Worm (Caenorhabditis elegans) whole organism, midembryonic: ENCODE data around the gene T16G12.3.

Experiments
- flt-1 ChIP-seq: fragments of 200-800 bp; sonication (Bioruptor generic); IDR thresholded peaks from 2 replicates; pipeline ENCODE4 v1.3.6; 2022; ENCODE audit warnings: missing genetic modification characterization, missing compliant biosample characterization
- ref-1 ChIP-seq: fragments of 200-800 bp; sonication (Bioruptor generic); conservative IDR thresholded peaks from 2 replicates; pipeline ENCODE4 v1.3.6; 2022; ENCODE audit warnings: missing genetic modification reagents, missing genetic modification characterization, missing compliant biosample characterization
- tab-1 ChIP-seq: fragments of 200-800 bp; sonication (Bioruptor generic); IDR thresholded peaks from 2 replicates; pipeline ENCODE4 v1.3.6; 2022; ENCODE audit warnings: missing genetic modification characterization, missing compliant biosample characterization

ce11 chrIII:10033881-10034280 lies 16.5 kb upstream of the T16G12.3 start, which contains the start of gene M04D8.8:
- TF ChIP-seq tab-1 (GFP tag; lab: Robert Waterston, UW) (no peak), ref-1 (GFP tag; lab: Robert Waterston, UW) (no peak), flt-1 (GFP tag; lab: Robert Waterston, UW) (no peak)
